Worm (Caenorhabditis elegans) whole organism, L3 larva: ENCODE measurements around the gene ugt-52.

Experiments
- R02D3.7 ChIP-seq: fragments of 150-350 bp; optimal IDR thresholded peaks from 2 replicates; lab custom pipeline; 2014; ENCODE audit warnings: missing biosample characterization, missing genetic modification characterization
- ZK546.5 ChIP-seq: sonication (generic microtip); optimal IDR thresholded peaks from 2 replicates; lab custom pipeline; 2017; ENCODE audit warnings: missing biosample characterization, missing genetic modification characterization
- aly-2 ChIP-seq: fragments of 150-350 bp; optimal IDR thresholded peaks from 2 replicates; lab custom pipeline; 2014; ENCODE audit warnings: missing biosample characterization, missing genetic modification characterization
- ama-1 ChIP-seq: fragments of 150-350 bp; optimal IDR thresholded peaks from 2 replicates; lab custom pipeline; 2018
- ceh-16 ChIP-seq: sonication (generic microtip); optimal IDR thresholded peaks from 2 replicates; lab custom pipeline; 2017; ENCODE audit warnings: missing biosample characterization, missing genetic modification characterization
- ceh-9 ChIP-seq: sonication (generic microtip); optimal IDR thresholded peaks from 2 replicates; lab custom pipeline; 2018; ENCODE audit warnings: missing biosample characterization, missing genetic modification characterization
- egl-27 ChIP-seq: sonication (generic microtip); optimal IDR thresholded peaks from 4 replicates; lab custom pipeline; 2017; ENCODE audit warnings: missing biosample characterization, missing genetic modification reagents, missing genetic modification characterization
- egl-5 ChIP-seq: fragments of 150-350 bp; optimal IDR thresholded peaks from 2 replicates; lab custom pipeline; 2017; ENCODE audit warnings: missing biosample characterization, missing genetic modification reagents, missing genetic modification characterization, inconsistent platforms
- elt-1 ChIP-seq: fragments of 150-350 bp; optimal IDR thresholded peaks from 2 replicates; lab custom pipeline; 2014; ENCODE audit warnings: missing biosample characterization, missing genetic modification characterization
- elt-3 ChIP-seq, 3 experiments: fragments of 150-350 bp in 1 of 3; sonication (generic microtip) in 2 of 3; optimal IDR thresholded peaks; 2 replicates in 2 of 3; 4 replicates in 1 of 3; lab custom pipeline; 2014 to 2017; ENCODE audit warnings: missing biosample characterization in 3 of 3, missing genetic modification characterization in 3 of 3
- fkh-10 ChIP-seq: sonication (generic microtip); optimal IDR thresholded peaks from 2 replicates; lab custom pipeline; 2017; ENCODE audit warnings: missing biosample characterization, missing genetic modification reagents, missing genetic modification characterization
- fkh-2 ChIP-seq: fragments of 150-350 bp; optimal IDR thresholded peaks from 2 replicates; lab custom pipeline; 2014; ENCODE audit warnings: missing biosample characterization, missing genetic modification reagents, missing genetic modification characterization
- fos-1 ChIP-seq: fragments of 150-350 bp; optimal IDR thresholded peaks from 2 replicates; lab custom pipeline; 2014; ENCODE audit warnings: missing biosample characterization, missing genetic modification characterization
- hmg-11 ChIP-seq: sonication (generic microtip); optimal IDR thresholded peaks from 2 replicates; lab custom pipeline; 2016; ENCODE audit warnings: missing genetic modification characterization, missing compliant biosample characterization
- lin-39 ChIP-seq: fragments of 150-350 bp; optimal IDR thresholded peaks from 2 replicates; lab custom pipeline; 2018; ENCODE audit warnings: missing biosample characterization, missing genetic modification reagents, missing genetic modification characterization
- mml-1 ChIP-seq: fragments of 150-350 bp; sonication (generic microtip); optimal IDR thresholded peaks from 3 replicates; lab custom pipeline; 2014; ENCODE audit warnings: missing biosample characterization, missing genetic modification characterization
- nfya-1 ChIP-seq: sonication (generic microtip); optimal IDR thresholded peaks from 2 replicates; lab custom pipeline; 2017; ENCODE audit warnings: missing genetic modification characterization, mild to moderate bottlenecking, missing compliant biosample characterization, antibody characterized with exemption, moderate library complexity; ENCODE audit not compliant: insufficient read depth
- nhr-12 ChIP-seq: fragments of 150-350 bp; optimal IDR thresholded peaks from 2 replicates; lab custom pipeline; 2014; ENCODE audit warnings: missing biosample characterization, missing genetic modification characterization
- nhr-237 ChIP-seq: fragments of 150-350 bp; optimal IDR thresholded peaks from 2 replicates; lab custom pipeline; 2014; ENCODE audit warnings: missing biosample characterization, missing genetic modification characterization
- nhr-28 ChIP-seq: fragments of 150-350 bp; optimal IDR thresholded peaks from 2 replicates; lab custom pipeline; 2014; ENCODE audit warnings: missing biosample characterization, missing genetic modification characterization
- nhr-43 ChIP-seq: sonication (generic microtip); optimal IDR thresholded peaks from 2 replicates; lab custom pipeline; 2016; ENCODE audit warnings: mild to moderate bottlenecking, missing genetic modification characterization, missing compliant biosample characterization; ENCODE audit not compliant: poor library complexity, severe bottlenecking
- nhr-67 ChIP-seq: fragments of 150-350 bp; optimal IDR thresholded peaks from 2 replicates; lab custom pipeline; 2014; ENCODE audit warnings: missing biosample characterization, missing genetic modification characterization
- nhr-76 ChIP-seq: fragments of 150-350 bp; sonication (generic microtip); optimal IDR thresholded peaks from 5 replicates; lab custom pipeline; 2014; ENCODE audit warnings: missing biosample characterization, missing genetic modification characterization
- pha-4 ChIP-seq: fragments of 150-350 bp; optimal IDR thresholded peaks from 2 replicates; lab custom pipeline; 2014; ENCODE audit warnings: missing biosample characterization, missing genetic modification reagents, missing genetic modification characterization
- pqm-1 ChIP-seq: fragments of 150-350 bp; optimal IDR thresholded peaks from 2 replicates; lab custom pipeline; 2017; ENCODE audit warnings: missing biosample characterization, missing genetic modification characterization, inconsistent platforms
- sea-2 ChIP-seq: fragments of 150-350 bp; sonication (generic microtip); optimal IDR thresholded peaks from 4 replicates; lab custom pipeline; 2014; ENCODE audit warnings: missing biosample characterization, missing genetic modification reagents, missing genetic modification characterization
- skn-1 ChIP-seq: fragments of 150-350 bp; optimal IDR thresholded peaks from 2 replicates; lab custom pipeline; 2014; ENCODE audit warnings: missing biosample characterization, missing genetic modification characterization
- snpc-4 ChIP-seq: fragments of 150-350 bp; optimal IDR thresholded peaks from 2 replicates; lab custom pipeline; 2014; ENCODE audit warnings: missing biosample characterization, missing genetic modification characterization
- tbx-2 ChIP-seq: sonication (generic microtip); optimal IDR thresholded peaks from 2 replicates; lab custom pipeline; 2016; ENCODE audit warnings: mild to moderate bottlenecking, missing genetic modification characterization, missing compliant biosample characterization
- unc-39 ChIP-seq: sonication (generic microtip); optimal IDR thresholded peaks from 4 replicates; lab custom pipeline; 2017; ENCODE audit warnings: missing biosample characterization, missing genetic modification characterization
- unc-62 ChIP-seq: fragments of 150-350 bp; sonication (generic microtip); optimal IDR thresholded peaks from 4 replicates; lab custom pipeline; 2014; ENCODE audit warnings: missing biosample characterization, missing genetic modification reagents, missing genetic modification characterization
- ztf-11 ChIP-seq: fragments of 150-350 bp; optimal IDR thresholded peaks from 2 replicates; lab custom pipeline; 2014; ENCODE audit warnings: missing biosample characterization, missing genetic modification characterization

The ugt-52 gene

DNA sequence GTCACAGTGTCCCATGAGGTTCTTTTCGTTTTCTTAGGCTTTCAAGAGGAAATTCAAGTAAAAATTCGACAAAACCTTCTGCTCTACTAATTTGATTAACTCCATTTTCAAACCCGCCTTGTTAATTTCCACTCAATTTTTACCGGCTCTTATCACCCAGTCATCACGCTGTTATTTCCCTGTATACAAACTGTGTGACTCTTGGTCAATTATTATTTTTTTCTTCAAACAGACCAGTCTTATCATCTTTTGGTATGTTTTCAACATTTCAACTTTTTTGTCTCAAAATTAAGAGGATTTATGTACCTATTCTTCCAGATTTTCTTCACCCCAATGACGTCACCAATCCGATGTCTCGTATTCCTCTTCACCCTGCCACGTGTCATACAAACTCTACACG lies at the start of gene ugt-52:
TSS of gene ugt-52 (plus strand) at position 301 of the 400 bp plus-strand sequence.
- TF ChIP-seq pha-4 (tag; lab: Kevin White, UChicago): peak; percentile 9
- no peak for TF ChIP-seq ZK546.5 (tag; lab: Kevin White, UChicago)
- TF ChIP-seq skn-1 (tag; lab: Kevin White, UChicago): no peak
- TF ChIP-seq ztf-11: no peak
- no peak for TF ChIP-seq unc-62 (GFP tag; lab: Kevin White, UChicago)
- no peak for TF ChIP-seq mml-1 (tag; lab: Kevin White, UChicago)

DNA sequence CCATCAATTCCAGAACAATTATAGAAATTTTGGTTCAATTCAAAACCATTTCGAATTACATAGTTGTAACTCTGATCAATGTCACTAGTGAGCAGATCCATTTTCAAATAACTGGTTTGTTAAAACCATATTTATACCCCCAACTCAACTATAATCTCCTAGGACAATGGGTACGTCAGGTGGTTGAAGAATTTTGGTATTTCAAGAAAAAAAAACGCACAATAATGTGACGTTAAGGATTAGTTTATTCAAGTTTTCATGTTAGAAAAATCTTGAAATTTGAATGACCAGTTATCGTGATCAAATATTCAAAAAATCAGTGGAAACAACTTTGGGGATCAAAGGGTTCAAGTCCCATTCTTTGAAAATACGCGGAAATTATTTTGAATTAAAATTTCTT lies 47.6 kb upstream of the ugt-52 start, which contains the start of gene srt-24:
TSS of gene srt-24 (minus strand) at position 101 of the 400 bp plus-strand sequence.
- TF ChIP-seq ztf-11: no peak
- TF ChIP-seq ceh-16: no peak
- no peak for TF ChIP-seq sea-2 (GFP tag; lab: Kevin White, UChicago)

DNA sequence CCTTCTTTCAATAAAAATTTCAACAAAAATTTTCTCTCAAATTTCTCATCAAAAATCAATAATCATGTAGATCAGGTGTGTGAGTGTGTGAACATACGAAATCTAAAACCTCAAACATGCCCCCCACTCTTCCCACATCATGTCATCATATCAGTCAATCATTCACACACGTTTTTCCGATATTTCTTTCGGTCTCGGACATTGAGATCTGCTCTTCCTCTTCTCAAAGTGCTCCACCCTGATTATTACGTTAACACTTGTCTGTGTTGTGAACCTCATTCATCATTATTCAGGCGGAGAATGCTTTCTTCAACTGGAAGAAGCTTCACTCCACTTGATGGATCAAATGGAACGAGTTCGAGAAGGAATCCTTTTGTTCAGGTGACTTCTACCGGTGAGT lies 42.1 kb upstream of the ugt-52 start, which contains the start of gene kvs-5:
TSS of gene kvs-5 (plus strand) at position 301 of the 400 bp plus-strand sequence.
- no peak for TF ChIP-seq fkh-10
- TF ChIP-seq nhr-67 (tag; lab: Kevin White, UChicago): no peak

DNA sequence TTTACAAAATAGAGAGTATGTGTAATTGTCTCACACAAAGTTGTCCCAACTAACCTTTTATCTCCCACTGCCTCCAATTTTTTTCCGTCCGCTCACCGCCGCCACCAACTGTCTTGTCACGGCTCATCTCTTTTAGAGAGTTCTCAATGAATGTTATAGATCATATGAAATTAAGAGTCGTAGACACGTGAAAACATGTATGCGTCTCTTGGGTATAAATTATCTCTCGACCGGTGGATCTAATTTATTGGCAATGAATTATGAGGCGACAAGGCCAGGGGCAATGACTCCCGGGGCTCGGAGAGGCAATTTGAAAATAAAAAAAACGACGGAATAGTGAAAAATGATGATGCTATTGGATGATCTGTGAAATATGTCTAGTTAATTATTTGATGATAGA lies 37.9 kb upstream of the ugt-52 start:
- TF ChIP-seq snpc-4 (tag; lab: Kevin White, UChicago) (no peak), pha-4 (tag; lab: Kevin White, UChicago) (no peak), tbx-2 (tag; lab: Kevin White, UChicago) (no peak), lin-39 (tag; lab: Kevin White, UChicago) (peak; percentile 2), nfya-1 (tag; lab: Kevin White, UChicago) (peak; percentile 17), egl-5 (tag; lab: Kevin White, UChicago) (peak; percentile 87), fkh-2 (tag; lab: Kevin White, UChicago) (no peak)
- TF ChIP-seq, all 47 proteins: peak for 3

DNA sequence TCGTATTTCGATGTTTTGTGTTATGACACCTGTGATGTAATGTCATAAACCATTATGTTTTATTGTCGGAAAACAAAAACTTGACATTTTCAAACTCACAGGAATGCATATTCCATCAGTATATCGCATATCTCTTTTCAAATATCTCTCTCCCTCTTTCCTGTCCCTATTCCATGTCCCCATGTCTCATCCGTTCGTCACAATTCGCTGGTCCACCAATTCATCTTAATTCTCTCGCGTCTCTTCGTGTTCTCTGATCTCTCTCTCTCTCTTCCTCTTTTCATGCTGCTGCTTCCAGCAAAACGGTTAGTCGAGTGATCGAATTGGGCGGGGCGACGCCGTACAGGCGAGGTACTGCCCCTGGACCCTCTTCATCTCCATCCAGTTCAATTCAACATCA lies 36.8 kb upstream of the ugt-52 start:
- no peak for TF ChIP-seq nhr-28
- no peak for TF ChIP-seq ceh-9 (tag; lab: Kevin White, UChicago)
- no peak for TF ChIP-seq R02D3.7 (tag; lab: Kevin White, UChicago)
- TF ChIP-seq ZK546.5 (tag; lab: Kevin White, UChicago): no peak
- TF ChIP-seq nhr-67 (tag; lab: Kevin White, UChicago): no peak
- no peak for TF ChIP-seq nhr-76 (tag; lab: Kevin White, UChicago)
- no peak for TF ChIP-seq nhr-12
- no peak for TF ChIP-seq fos-1 (tag; lab: Kevin White, UChicago)
- no peak for TF ChIP-seq unc-62 (GFP tag; lab: Kevin White, UChicago)
- TF ChIP-seq ceh-16: no peak
- TF ChIP-seq nfya-1 (tag; lab: Kevin White, UChicago): no peak
- TF ChIP-seq, all 47 proteins: peak for 0

DNA sequence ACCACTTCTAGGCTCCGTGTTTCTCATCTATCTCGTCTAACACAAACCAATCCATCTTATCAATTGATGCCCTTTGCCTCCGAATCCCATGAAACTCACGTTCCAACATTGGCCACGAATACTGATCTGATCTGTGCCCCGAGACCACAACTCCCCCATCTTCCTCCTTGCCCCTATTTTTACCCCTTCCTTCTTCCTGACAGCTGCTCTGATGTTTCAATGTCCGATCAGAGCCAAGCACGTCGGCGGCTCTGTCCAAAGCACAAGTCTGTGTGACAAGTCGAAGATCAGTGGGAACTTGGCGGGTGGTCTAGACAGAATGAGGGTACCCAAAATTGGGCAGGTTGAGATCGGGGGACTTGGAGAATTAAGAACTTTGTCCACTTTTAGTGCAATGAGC lies 32.3 kb upstream of the ugt-52 start:
- TF ChIP-seq aly-2 (tag; lab: Kevin White, UChicago) (no peak), R02D3.7 (tag; lab: Kevin White, UChicago) (no peak), nfya-1 (tag; lab: Kevin White, UChicago) (no peak), elt-3 (tag; optimal IDR thresholded peaks at IDR 0.05; lab: Kevin White, UChicago) (no peak), pqm-1 (no peak), hmg-11 (no peak)

DNA sequence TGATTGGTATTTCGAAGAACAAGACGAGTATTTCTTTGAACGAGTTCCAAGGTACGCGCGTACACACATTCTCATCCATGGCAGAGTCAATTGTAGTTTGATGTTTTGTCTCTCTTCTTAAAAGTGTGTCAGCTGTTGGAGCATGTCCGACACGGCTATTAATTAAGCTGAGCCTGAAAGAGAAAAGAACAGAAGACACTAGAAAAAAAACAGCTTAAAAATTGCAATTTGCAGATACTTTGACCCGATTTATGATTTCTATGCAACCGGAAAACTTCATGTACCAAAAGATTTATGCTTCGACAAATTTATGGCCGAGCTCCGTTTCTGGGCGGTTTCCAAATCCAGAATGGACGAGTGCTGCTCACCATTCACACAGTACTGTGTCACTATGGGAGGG lies 29.0 kb upstream of the ugt-52 start:
- TF ChIP-seq snpc-4 (tag; lab: Kevin White, UChicago): no peak
- TF ChIP-seq egl-27 (tag; lab: Kevin White, UChicago): no peak
- TF ChIP-seq ama-1 (lab: Kevin White, UChicago): no peak
- TF ChIP-seq elt-1 (tag; lab: Kevin White, UChicago): no peak
- TF ChIP-seq mml-1 (tag; lab: Kevin White, UChicago): no peak
- no peak for TF ChIP-seq fkh-2 (tag; lab: Kevin White, UChicago)
- TF ChIP-seq unc-39 (tag; lab: Kevin White, UChicago): no peak
- TF ChIP-seq ceh-9 (tag; lab: Kevin White, UChicago): no peak
- no peak for TF ChIP-seq fkh-10
- no peak for TF ChIP-seq hmg-11
- no peak for TF ChIP-seq nhr-43
- no peak for TF ChIP-seq nhr-237 (tag; lab: Kevin White, UChicago)
- TF ChIP-seq ztf-11: no peak
